Worm (Caenorhabditis elegans): ENCODE data around the gene C18F10.7.

Gene C18F10.7

ce11 chrIII:6278301-6278827, at the start of gene C18F10.7 (continued):
- TF ChIP-seq ztf-28 (GFP tag; IDR thresholded peaks at IDR 0.05) (no peak), hmg-20 (GFP tag; IDR thresholded peaks at IDR 0.05) (no peak), sptf-2 (GFP tag; optimal IDR thresholded peaks at IDR 0.05) (no peak), cebp-2 (GFP tag; IDR thresholded peaks at IDR 0.05) (no peak), ccch-3 (GFP tag; optimal IDR thresholded peaks at IDR 0.05) (no peak), rec-8 (tag; optimal IDR thresholded peaks at IDR 0.05) (no peak), Y53G8AR.9 (GFP tag; conservative IDR thresholded peaks at IDR 0.05) (peak; percentile 42; the same call in 1 of the 2 replicates), attf-3 (GFP tag; conservative IDR thresholded peaks at IDR 0.05) (no peak; the same call in 1 of the 2 replicates), cebp-1 (GFP tag; IDR thresholded peaks at IDR 0.05) (peak; percentile 54; the same call in 1 of the 2 replicates), cebp-1 (tag; optimal IDR thresholded peaks at IDR 0.05) (peak; percentile 86), dox-1 (GFP tag; IDR thresholded peaks at IDR 0.05) (peak; percentile 82), sea-2 (GFP tag; IDR thresholded peaks at IDR 0.05) (no peak), egl-18 (GFP tag; IDR thresholded peaks at IDR 0.05) (no peak), sdz-38 (tag; optimal IDR thresholded peaks at IDR 0.05) (no peak), F39B2.1 (GFP tag; IDR thresholded peaks at IDR 0.05) (no peak), zim-3 (tag; optimal IDR thresholded peaks at IDR 0.05) (no peak), ceh-79 (tag; optimal IDR thresholded peaks at IDR 0.05) (no peak), F49E8.2 (tag; optimal IDR thresholded peaks at IDR 0.05; ENCODE audit: insufficient read depth) (peak; percentile 49), ztf-18 (tag; optimal IDR thresholded peaks at IDR 0.05) (peak; percentile 33), rpc-1 (optimal IDR thresholded peaks at IDR 0.05) (no peak), rpc-1 (tag; optimal IDR thresholded peaks at IDR 0.05) (no peak), egl-44 (GFP tag; IDR thresholded peaks at IDR 0.05) (no peak), aptf-2 (GFP tag; conservative IDR thresholded peaks at IDR 0.05) (no peak), ztf-3 (GFP tag; optimal IDR thresholded peaks at IDR 0.05) (no peak), pha-4 (tag; optimal IDR thresholded peaks at IDR 0.05) (no peak), F23B12.7 (tag; optimal IDR thresholded peaks at IDR 0.05; ENCODE audit: insufficient read depth) (no peak), tlf-1 (GFP tag; optimal IDR thresholded peaks at IDR 0.05) (no peak), madf-6 (GFP tag; IDR thresholded peaks at IDR 0.05) (peak; percentile 82), gei-17 (GFP tag; optimal IDR thresholded peaks at IDR 0.05) (no peak), mel-28 (tag; optimal IDR thresholded peaks at IDR 0.05; ENCODE audit: borderline replicate concordance) (no peak), nhr-27 (tag; optimal IDR thresholded peaks at IDR 0.05) (no peak), madf-8 (GFP tag; conservative IDR thresholded peaks at IDR 0.05) (peak; percentile 20; the same call in 1 of the 2 replicates), Y67H2A.10 (GFP tag; conservative IDR thresholded peaks at IDR 0.05) (no peak), mes-4 (tag; optimal IDR thresholded peaks at IDR 0.05) (no peak), lin-26 (GFP tag; IDR thresholded peaks at IDR 0.05) (no peak), nfya-1 (tag; optimal IDR thresholded peaks at IDR 0.05; ENCODE audit: borderline replicate concordance, insufficient read depth) (no peak), pbrm-1 (GFP tag; IDR thresholded peaks at IDR 0.05) (peak; percentile 60; the same call in 1 of the 2 replicates), bed-1 (GFP tag; IDR thresholded peaks at IDR 0.05) (no peak), lsl-1 (GFP tag; optimal IDR thresholded peaks at IDR 0.05) (peak; percentile 75), mxl-1 (tag; optimal IDR thresholded peaks at IDR 0.05) (no peak), ztf-22 (GFP tag; optimal IDR thresholded peaks at IDR 0.05) (no peak), T07F8.4 (tag; optimal IDR thresholded peaks at IDR 0.05) (no peak), F33H1.4 (GFP tag; IDR thresholded peaks at IDR 0.05) (peak; percentile 47), hsf-1 (GFP tag; IDR thresholded peaks at IDR 0.05) (peak; percentile 62), hmg-1.2 (GFP tag; IDR thresholded peaks at IDR 0.05) (peak; percentile 98), xnd-1 (tag; optimal IDR thresholded peaks at IDR 0.05) (peak; percentile 61), tbx-9 (tag; optimal IDR thresholded peaks at IDR 0.05; ENCODE audit: borderline replicate concordance) (no peak), mcd-1 (GFP tag; IDR thresholded peaks at IDR 0.05) (peak; percentile 66; the same call in 1 of the 2 replicates), D2030.7 (GFP tag; IDR thresholded peaks at IDR 0.05) (peak; percentile 58)

Data from whole organism, young adult.